Fruit fly (Drosophila melanogaster) whole organism, adult: ENCODE data around the gene CG13689.

Experiments used
- CG11617 ChIP-seq: fragments of 200-800 bp; sonication (Bioruptor generic); optimal IDR thresholded peaks from 2 replicates; lab custom pipeline; 2017; ENCODE audit warnings: mild to moderate bottlenecking, missing biosample characterization, missing genetic modification reagents, missing genetic modification characterization
- CG12768 ChIP-seq: fragments of 200-800 bp; sonication (Bioruptor generic); optimal IDR thresholded peaks from 2 replicates; lab custom pipeline; 2017; ENCODE audit warnings: missing biosample characterization, missing genetic modification characterization, mild to moderate bottlenecking, moderate library complexity, missing genetic modification reagents
- CG14711 ChIP-seq: fragments of 200-800 bp; sonication (Bioruptor generic); optimal IDR thresholded peaks from 2 replicates; lab custom pipeline; 2018; ENCODE audit warnings: missing biosample characterization, mild to moderate bottlenecking, missing genetic modification characterization, moderate library complexity
- CG1620 ChIP-seq: fragments of 200-800 bp; sonication (Bioruptor generic); optimal IDR thresholded peaks from 2 replicates; lab custom pipeline; 2016; ENCODE audit warnings: missing biosample characterization, missing genetic modification characterization
- CG33017 ChIP-seq: fragments of 200-800 bp; sonication (Bioruptor generic); optimal IDR thresholded peaks from 2 replicates; lab custom pipeline; 2018; ENCODE audit warnings: missing biosample characterization, mild to moderate bottlenecking, missing genetic modification characterization, moderate library complexity
- Clk ChIP-seq: fragments of 200-800 bp; sonication (Bioruptor generic); optimal IDR thresholded peaks from 2 replicates; lab custom pipeline; 2017; ENCODE audit warnings: missing biosample characterization, missing genetic modification characterization
- Crg-1 ChIP-seq: fragments of 200-800 bp; sonication (Bioruptor generic); optimal IDR thresholded peaks from 2 replicates; lab custom pipeline; 2016; ENCODE audit warnings: missing biosample characterization, missing genetic modification characterization
- Mnt ChIP-seq: fragments of 200-800 bp; sonication (Bioruptor generic); optimal IDR thresholded peaks from 2 replicates; lab custom pipeline; 2016; ENCODE audit warnings: missing biosample characterization, mild to moderate bottlenecking, missing genetic modification characterization
- bab1 ChIP-seq: fragments of 200-800 bp; sonication (Bioruptor generic); optimal IDR thresholded peaks from 3 replicates; lab custom pipeline; 2019; ENCODE audit warnings: missing biosample characterization, mild to moderate bottlenecking, missing genetic modification characterization, moderate library complexity
- cic ChIP-seq: fragments of 200-800 bp; sonication (Bioruptor generic); optimal IDR thresholded peaks from 2 replicates; lab custom pipeline; 2017; ENCODE audit warnings: missing biosample characterization, mild to moderate bottlenecking, missing genetic modification characterization, moderate library complexity
- tj ChIP-seq: fragments of 200-800 bp; sonication (Bioruptor generic); optimal IDR thresholded peaks from 3 replicates; lab custom pipeline; 2017; ENCODE audit warnings: missing biosample characterization, mild to moderate bottlenecking, missing genetic modification characterization, moderate library complexity

- TF ChIP-seq CG12768 (no peak), bab1 (GFP tag; lab: Kevin White, UChicago) (no peak), CG11617 (GFP tag; lab: Kevin White, UChicago) (no peak), Crg-1 (no peak), Clk (GFP tag; lab: Kevin White, UChicago) (no peak), CG14711 (no peak), CG33017 (tag; lab: Kevin White, UChicago) (no peak), CG1620 (GFP tag; lab: Kevin White, UChicago) (no peak), Mnt (GFP tag; lab: Kevin White, UChicago) (no peak), cic (no peak), tj (GFP tag; lab: Kevin White, UChicago) (no peak)
Observed at dm6 chr2L:647592-647991, 45.0 kb downstream of the CG13689 start.
